Worm (Caenorhabditis elegans) whole organism, mixed stage, embryonic: ENCODE results near the gene T11F9.21.

Experiments used
- blmp-1 ChIP-seq: fragments of 150-350 bp; optimal IDR thresholded peaks from 2 replicates; lab custom pipeline; 2014; ENCODE audit warnings: missing biosample characterization, missing genetic modification characterization
- elt-1 ChIP-seq: sonication (generic microtip); optimal IDR thresholded peaks from 2 replicates; lab custom pipeline; 2017; ENCODE audit warnings: missing genetic modification characterization, mild to moderate bottlenecking, missing compliant biosample characterization, antibody characterized with exemption, moderate library complexity, borderline replicate concordance; ENCODE audit not compliant: insufficient read depth
- hlh-1 ChIP-seq: fragments of 150-350 bp; optimal IDR thresholded peaks from 2 replicates; lab custom pipeline; 2014; ENCODE audit warnings: missing biosample characterization, missing genetic modification reagents, missing genetic modification characterization
- mep-1 ChIP-seq: fragments of 150-350 bp; optimal IDR thresholded peaks from 2 replicates; lab custom pipeline; 2017; ENCODE audit warnings: missing biosample characterization, missing genetic modification reagents, missing genetic modification characterization, inconsistent platforms
- nhr-12 ChIP-seq: fragments of 150-350 bp; optimal IDR thresholded peaks from 2 replicates; lab custom pipeline; 2014; ENCODE audit warnings: missing biosample characterization, missing genetic modification characterization
- nhr-28 ChIP-seq: fragments of 150-350 bp; optimal IDR thresholded peaks from 2 replicates; lab custom pipeline; 2014; ENCODE audit warnings: missing biosample characterization, missing genetic modification characterization
- ztf-11 ChIP-seq: fragments of 150-350 bp; optimal IDR thresholded peaks from 2 replicates; lab custom pipeline; 2014; ENCODE audit warnings: missing biosample characterization, missing genetic modification characterization

DNA sequence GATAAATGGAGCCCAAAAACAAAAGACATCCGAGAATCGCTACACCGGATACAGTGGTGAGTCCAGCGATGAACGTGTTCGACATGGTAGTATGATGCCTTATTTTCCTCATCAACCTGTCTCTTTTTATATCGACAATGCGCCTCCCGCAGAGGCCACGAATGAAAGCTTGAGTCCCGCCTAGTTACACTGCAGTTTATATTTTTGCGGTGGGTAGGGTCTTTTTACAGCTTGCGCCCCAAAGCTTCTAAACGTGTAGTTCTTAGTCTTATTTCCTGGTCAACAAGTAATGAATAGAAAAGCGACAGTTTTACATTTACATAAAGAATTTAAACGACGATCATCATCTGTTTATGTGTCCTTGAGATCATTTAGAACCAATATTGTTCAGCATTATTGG, 42.3 kb upstream of the T11F9.21 start, which contains the start of gene col-156:
- no peak for TF ChIP-seq elt-1
- TF ChIP-seq blmp-1 (tag; lab: Kevin White, UChicago), result no peak
- no peak for TF ChIP-seq mep-1 (tag; lab: Kevin White, UChicago)
- TF ChIP-seq nhr-28 (tag; lab: Kevin White, UChicago), result no peak
- no peak for TF ChIP-seq hlh-1 (tag; lab: Kevin White, UChicago)
- no peak for TF ChIP-seq ztf-11
- no peak for TF ChIP-seq nhr-12 (tag; lab: Kevin White, UChicago)
